Fruit fly (Drosophila melanogaster): ENCODE results near the gene CG42594.

- no peak for TF ChIP-seq CG32121 (GFP tag; IDR thresholded peaks at IDR 0.05)
- TF ChIP-seq rn (GFP tag; IDR thresholded peaks at IDR 0.05): no peak
- TF ChIP-seq Pif1B (GFP tag; optimal IDR thresholded peaks at IDR 0.05): no peak
- no peak for TF ChIP-seq CG34367 (tag; optimal IDR thresholded peaks at IDR 0.05)
- TF ChIP-seq EcR (GFP tag; optimal IDR thresholded peaks at IDR 0.05): no peak
- no peak for TF ChIP-seq CG17806 (tag; optimal IDR thresholded peaks at IDR 0.05)
- no peak for TF ChIP-seq gl (tag; optimal IDR thresholded peaks at IDR 0.05)
These were observed 35.9 kb upstream of the CG42594 start, which contains the start of gene CG2861 for dm6 chrX:4804762-4805161.

Data from whole organism, pupa.